Fruit fly (Drosophila melanogaster): ENCODE results near the gene Hibch.

The Hibch gene

DNA sequence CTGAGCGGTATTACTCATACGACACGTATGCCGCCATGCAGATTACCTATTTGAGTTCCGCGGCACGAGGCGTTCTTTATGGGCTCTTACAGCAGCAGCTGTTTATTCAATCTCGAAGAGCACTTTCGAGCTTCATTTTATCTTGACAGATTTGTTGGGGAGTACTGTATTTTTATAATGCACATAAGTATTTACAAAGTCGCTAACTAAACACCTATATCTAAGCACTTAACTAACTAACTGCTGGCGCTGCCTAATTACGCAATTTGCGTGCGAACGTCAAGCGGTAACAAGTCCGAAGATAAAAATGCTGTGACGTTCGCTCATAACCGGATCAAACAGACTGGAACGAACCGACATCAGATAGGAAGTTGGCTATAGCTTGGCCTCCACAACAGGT, 45.6 kb downstream of the Hibch start (continued):
- peak; percentile 20 for TF ChIP-seq caup (GFP tag; optimal IDR thresholded peaks at IDR 0.05; ENCODE audit: severe bottlenecking)
- TF ChIP-seq CG5180 (GFP tag; optimal IDR thresholded peaks at IDR 0.05) = peak; percentile 22
- TF ChIP-seq HLH4C (GFP tag; IDR thresholded peaks at IDR 0.05; ENCODE audit: partially characterized antibody) = no peak
- TF ChIP-seq otp (GFP tag; IDR thresholded peaks at IDR 0.05) = no peak
- TF ChIP-seq chm (GFP tag; IDR thresholded peaks at IDR 0.05) = no peak
- no peak for TF ChIP-seq CG6689 (GFP tag; IDR thresholded peaks at IDR 0.05)
- no peak for TF ChIP-seq NfI (GFP tag; optimal IDR thresholded peaks at IDR 0.05)
- peak; percentile 24 for TF ChIP-seq Meics (GFP tag; optimal IDR thresholded peaks at IDR 0.05)
- TF ChIP-seq Spps (tag; optimal IDR thresholded peaks at IDR 0.05) = no peak
- TF ChIP-seq BtbVII (GFP tag; optimal IDR thresholded peaks at IDR 0.05) = peak; percentile 61
- TF ChIP-seq MTF-1 (GFP tag; optimal IDR thresholded peaks at IDR 0.05; ENCODE audit: borderline replicate concordance) = peak; percentile 3
- no peak for TF ChIP-seq pzg (GFP tag; optimal IDR thresholded peaks at IDR 0.05)
- no peak for TF ChIP-seq stc (GFP tag; IDR thresholded peaks at IDR 0.05)
- TF ChIP-seq CG12942 (GFP tag; optimal IDR thresholded peaks at IDR 0.05) = no peak
- TF ChIP-seq grn (GFP tag; optimal IDR thresholded peaks at IDR 0.05) = no peak
- TF ChIP-seq CG12071 (GFP tag; optimal IDR thresholded peaks at IDR 0.05) = peak; percentile 26
- peak; percentile 7 for TF ChIP-seq scrt (GFP tag; optimal IDR thresholded peaks at IDR 0.05)
- TF ChIP-seq Dref (GFP tag; IDR thresholded peaks at IDR 0.05) = no peak
- TF ChIP-seq CG13775 (GFP tag; optimal IDR thresholded peaks at IDR 0.05) = no peak
- TF ChIP-seq CG10543 (GFP tag; optimal IDR thresholded peaks at IDR 0.05) = peak; percentile 53
- TF ChIP-seq CG13424 (tag; optimal IDR thresholded peaks at IDR 0.05) = no peak
- TF ChIP-seq CG17829 (tag; optimal IDR thresholded peaks at IDR 0.05) = no peak
- no peak for TF ChIP-seq Fer3 (tag; optimal IDR thresholded peaks at IDR 0.05)
- peak; percentile 47 for TF ChIP-seq CG6813 (GFP tag; optimal IDR thresholded peaks at IDR 0.05)
- no peak for TF ChIP-seq grau (tag; optimal IDR thresholded peaks at IDR 0.05)
- TF ChIP-seq CG15514 (GFP tag; optimal IDR thresholded peaks at IDR 0.05) = peak; percentile 27
- peak; percentile 67 for TF ChIP-seq lab (GFP tag; optimal IDR thresholded peaks at IDR 0.05)
- TF ChIP-seq CG13296 (GFP tag; optimal IDR thresholded peaks at IDR 0.05) = peak; percentile 76
- TF ChIP-seq ap (GFP tag; IDR thresholded peaks at IDR 0.05) = no peak
- peak; percentile 5 for TF ChIP-seq exex (tag; optimal IDR thresholded peaks at IDR 0.05)
- TF ChIP-seq CG6765 (GFP tag; optimal IDR thresholded peaks at IDR 0.05) = peak; percentile 39
- TF ChIP-seq CG31441 (GFP tag; IDR thresholded peaks at IDR 0.05) = no peak
- TF ChIP-seq Ets65A (GFP tag) = no peak
- TF ChIP-seq CG4360 (GFP tag; IDR thresholded peaks at IDR 0.05) = no peak
- TF ChIP-seq Ada2b (GFP tag; IDR thresholded peaks at IDR 0.05) = 0 out of 2 replicates have a peak, but pooled peaks have one; percentile 28
- no peak for TF ChIP-seq CG6854 (GFP tag; optimal IDR thresholded peaks at IDR 0.05)

DNA sequence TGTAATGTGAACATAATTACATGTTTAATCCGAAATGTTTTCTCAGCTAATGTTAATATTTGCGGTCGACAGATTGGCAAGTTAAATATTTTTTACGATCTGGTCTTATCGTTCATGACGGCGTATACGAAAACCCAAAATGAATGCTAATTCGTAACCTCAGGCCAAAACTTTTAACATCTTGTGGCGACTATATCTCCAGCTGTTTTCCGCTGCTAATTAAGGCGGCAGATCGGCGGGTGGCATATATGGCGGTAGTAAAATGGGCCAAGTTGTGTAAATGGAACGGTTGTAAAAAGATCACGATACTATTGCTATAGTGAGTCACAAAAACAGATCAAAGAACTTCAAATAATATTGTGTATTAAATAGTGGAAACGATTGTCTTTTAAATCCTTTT, 49.4 kb downstream of the Hibch start:
- peak; percentile 95 for TF ChIP-seq CG13894 (tag; optimal IDR thresholded peaks at IDR 0.05)
- TF ChIP-seq Dbx (GFP tag; IDR thresholded peaks at IDR 0.05) = no peak

DNA sequence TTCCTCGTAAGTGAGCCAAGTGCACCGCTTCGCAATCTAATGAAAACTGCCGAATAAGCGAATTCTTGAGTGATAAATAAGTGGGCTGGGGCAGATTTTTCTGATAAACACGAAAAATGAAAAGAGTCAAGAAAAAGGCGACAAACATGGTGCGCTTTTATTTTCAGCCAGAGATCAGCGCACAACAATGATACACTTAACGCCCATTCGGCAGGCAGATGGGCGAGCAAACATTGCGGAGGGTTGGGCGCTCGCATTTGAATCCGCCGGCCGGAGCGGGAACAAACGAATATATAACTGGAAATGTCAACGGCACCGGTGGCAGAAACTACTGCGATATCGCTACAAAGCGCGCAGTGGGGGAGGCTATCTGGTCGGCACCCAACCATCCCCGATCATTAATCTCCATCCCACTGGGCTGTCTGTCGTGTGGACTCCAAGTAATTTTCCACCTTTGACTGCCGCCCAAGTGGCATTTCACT, 50.0 kb downstream of the Hibch start, which contains the start of gene CG6125:
Gene CG6125, minus strand, starts transcription at position 51 of the 482 bp plus-strand sequence.
- TF ChIP-seq stwl (tag; optimal IDR thresholded peaks at IDR 0.05) (no peak), CG2129 (GFP tag; IDR thresholded peaks at IDR 0.05; ENCODE audit: partially characterized antibody) (no peak), repo (GFP tag; optimal IDR thresholded peaks at IDR 0.05) (no peak), CG17912 (GFP tag; optimal IDR thresholded peaks at IDR 0.05) (no peak), CG9437 (GFP tag; optimal IDR thresholded peaks at IDR 0.05) (no peak), CG18764 (GFP tag; optimal IDR thresholded peaks at IDR 0.05) (no peak), vnd (GFP tag; IDR thresholded peaks at IDR 0.05; ENCODE audit: partially characterized antibody) (0 out of 3 replicates have a peak, but pooled peaks have one; percentile 15), CG2199 (GFP tag; IDR thresholded peaks at IDR 0.05) (no peak), Nf-YA (GFP tag; IDR thresholded peaks at IDR 0.05) (0 out of 2 replicates have a peak, but pooled peaks have one; percentile 11), CG8765 (GFP tag; IDR thresholded peaks at IDR 0.05) (no peak), Camta (GFP tag; optimal IDR thresholded peaks at IDR 0.05) (no peak), her (GFP tag; optimal IDR thresholded peaks at IDR 0.05) (no peak), CG8478 (optimal IDR thresholded peaks at IDR 0.05) (no peak)
